Worm (Caenorhabditis elegans) whole organism, L1 larva: Measurements from ENCODE around the gene ZK897.10.

Experiments
- C04F5.9 ChIP-seq: sonication (generic microtip); optimal IDR thresholded peaks from 2 replicates; lab custom pipeline; 2016; ENCODE audit warnings: missing genetic modification characterization, missing compliant biosample characterization
- C34B4.2 ChIP-seq: sonication (generic microtip); optimal IDR thresholded peaks from 2 replicates; lab custom pipeline; 2017; ENCODE audit warnings: mild to moderate bottlenecking, missing genetic modification characterization, missing compliant biosample characterization
- F16B12.6 ChIP-seq: fragments of 150-350 bp; optimal IDR thresholded peaks from 2 replicates; lab custom pipeline; 2014; ENCODE audit warnings: missing biosample characterization, missing genetic modification characterization
- Y116A8C.19 ChIP-seq: sonication (generic microtip); optimal IDR thresholded peaks from 2 replicates; lab custom pipeline; 2016; ENCODE audit warnings: missing compliant biosample characterization, missing genetic modification characterization, borderline replicate concordance
- aha-1 ChIP-seq: fragments of 150-350 bp; optimal IDR thresholded peaks from 2 replicates; lab custom pipeline; 2014; ENCODE audit warnings: missing biosample characterization, missing genetic modification characterization
- aly-2 ChIP-seq: fragments of 150-350 bp; optimal IDR thresholded peaks from 2 replicates; lab custom pipeline; 2014; ENCODE audit warnings: missing biosample characterization, missing genetic modification characterization
- blmp-1 ChIP-seq: fragments of 150-350 bp; optimal IDR thresholded peaks from 2 replicates; lab custom pipeline; 2014; ENCODE audit warnings: missing biosample characterization, missing genetic modification characterization
- ceh-63 ChIP-seq: fragments of 200-800 bp; sonication (Bioruptor generic); optimal IDR thresholded peaks from 2 replicates; lab custom pipeline; 2018; ENCODE audit warnings: mild to moderate bottlenecking, missing genetic modification characterization, missing compliant biosample characterization
- ceh-82 ChIP-seq, 3 experiments: fragments of 150-350 bp in 1 of 3; sonication (generic microtip) in 2 of 3; optimal IDR thresholded peaks; 2 replicates each; lab custom pipeline; 2014 to 2017; ENCODE audit warnings: missing biosample characterization in 3 of 3, missing genetic modification characterization in 3 of 3
- ceh-88 ChIP-seq: fragments of 200-800 bp; sonication (Bioruptor generic); IDR thresholded peaks from 2 replicates; pipeline ENCODE4 v1.3.6; 2022; ENCODE audit warnings: missing genetic modification characterization, missing compliant biosample characterization
- dpl-1 ChIP-seq, 3 experiments: fragments of 150-350 bp in 2 of 3; sonication (generic microtip) in 1 of 3; optimal IDR thresholded peaks; 2 replicates each; lab custom pipeline; 2014 to 2017; ENCODE audit warnings: missing biosample characterization in 3 of 3, missing genetic modification characterization in 3 of 3, missing genetic modification reagents in 3 of 3
- dsc-1 ChIP-seq: sonication (generic microtip); optimal IDR thresholded peaks from 2 replicates; lab custom pipeline; 2016; ENCODE audit warnings: mild to moderate bottlenecking, missing genetic modification characterization, missing compliant biosample characterization
- efl-1 ChIP-seq, 4 experiments: fragments of 150-350 bp; optimal IDR thresholded peaks in 3 of 4; peaks in 1 of 4; 1 replicate in 1 of 4; 2 replicates in 3 of 4; lab custom pipeline; 2014; ENCODE audit warnings: missing biosample characterization in 2 of 4, missing genetic modification characterization in 2 of 4, missing genetic modification reagents in 2 of 4
- elt-3 ChIP-seq, 6 experiments: fragments of 150-350 bp in 1 of 6; sonication (generic microtip); optimal IDR thresholded peaks; 2 replicates each; lab custom pipeline; 2017 to 2018; ENCODE audit warnings: missing biosample characterization in 6 of 6, missing genetic modification characterization in 6 of 6, inconsistent platforms in 1 of 6
- fkh-10 ChIP-seq: sonication (generic microtip); optimal IDR thresholded peaks from 2 replicates; lab custom pipeline; 2017; ENCODE audit warnings: missing biosample characterization, missing genetic modification reagents, missing genetic modification characterization
- fkh-4 ChIP-seq: sonication (generic microtip); optimal IDR thresholded peaks from 2 replicates; lab custom pipeline; 2016; ENCODE audit warnings: missing compliant biosample characterization, missing genetic modification characterization, borderline replicate concordance
- fkh-8 ChIP-seq: sonication (generic microtip); optimal IDR thresholded peaks from 2 replicates; lab custom pipeline; 2016; ENCODE audit warnings: mild to moderate bottlenecking, missing genetic modification characterization, missing compliant biosample characterization
- hlh-4 ChIP-seq: sonication (generic microtip); optimal IDR thresholded peaks from 2 replicates; lab custom pipeline; 2016; ENCODE audit warnings: mild to moderate bottlenecking, missing genetic modification characterization, missing compliant biosample characterization
- irx-1 ChIP-seq: sonication (generic microtip); optimal IDR thresholded peaks from 2 replicates; lab custom pipeline; 2016; ENCODE audit warnings: missing genetic modification characterization, missing compliant biosample characterization
- lin-14 ChIP-seq: fragments of 200-800 bp; sonication (Bioruptor generic); optimal IDR thresholded peaks from 2 replicates; lab custom pipeline; 2018; ENCODE audit warnings: mild to moderate bottlenecking, missing genetic modification characterization, moderate library complexity, missing compliant biosample characterization
- lsy-2 ChIP-seq, 2 experiments: fragments of 150-350 bp; optimal IDR thresholded peaks; 2 replicates each; lab custom pipeline; 2014; ENCODE audit warnings: missing biosample characterization in 2 of 2, missing genetic modification characterization in 2 of 2
- mab-9 ChIP-seq: fragments of 200-800 bp; sonication (Bioruptor generic); IDR thresholded peaks from 2 replicates; pipeline ENCODE4 v1.3.6; 2022; ENCODE audit warnings: missing genetic modification reagents, missing genetic modification characterization, missing compliant biosample characterization
- nhr-19 ChIP-seq: fragments of 200-800 bp; sonication (Bioruptor generic); conservative IDR thresholded peaks from 2 replicates; pipeline ENCODE4 v1.3.6; 2022; ENCODE audit warnings: missing genetic modification characterization, missing compliant biosample characterization
- nhr-237 ChIP-seq: fragments of 150-350 bp; optimal IDR thresholded peaks from 2 replicates; lab custom pipeline; 2014; ENCODE audit warnings: missing biosample characterization, missing genetic modification characterization
- nhr-71 ChIP-seq: sonication (generic microtip); optimal IDR thresholded peaks from 2 replicates; lab custom pipeline; 2016; ENCODE audit warnings: mild to moderate bottlenecking, missing genetic modification characterization, moderate library complexity, missing compliant biosample characterization
- nhr-76 ChIP-seq: sonication (generic microtip); optimal IDR thresholded peaks from 2 replicates; lab custom pipeline; 2017; ENCODE audit warnings: missing biosample characterization, missing genetic modification characterization
- nhr-85 ChIP-seq: sonication (generic microtip); peaks from one replicate; lab custom pipeline; 2016; ENCODE audit warnings: missing genetic modification characterization, inconsistent platforms, missing compliant biosample characterization
- nhr-90 ChIP-seq: sonication (generic microtip); optimal IDR thresholded peaks from 2 replicates; lab custom pipeline; 2016; ENCODE audit warnings: mild to moderate bottlenecking, missing genetic modification characterization, missing compliant biosample characterization; ENCODE audit not compliant: poor library complexity
- pag-3 ChIP-seq: sonication (generic microtip); optimal IDR thresholded peaks from 2 replicates; lab custom pipeline; 2017; ENCODE audit warnings: missing genetic modification characterization, mild to moderate bottlenecking, missing compliant biosample characterization, antibody characterized with exemption, borderline replicate concordance; ENCODE audit not compliant: insufficient read depth
- pax-3 ChIP-seq: fragments of 200-800 bp; sonication (Bioruptor generic); optimal IDR thresholded peaks from 2 replicates; lab custom pipeline; 2018; ENCODE audit warnings: mild to moderate bottlenecking, missing genetic modification characterization, moderate library complexity, missing compliant biosample characterization
- rnt-1 ChIP-seq: sonication (generic microtip); optimal IDR thresholded peaks from 2 replicates; lab custom pipeline; 2016; ENCODE audit warnings: mild to moderate bottlenecking, missing genetic modification characterization, moderate library complexity, missing compliant biosample characterization
- skn-1 ChIP-seq: fragments of 150-350 bp; optimal IDR thresholded peaks from 2 replicates; lab custom pipeline; 2014; ENCODE audit warnings: missing biosample characterization, missing genetic modification characterization
- snu-23 ChIP-seq: sonication (generic microtip); optimal IDR thresholded peaks from 2 replicates; lab custom pipeline; 2016; ENCODE audit warnings: missing genetic modification characterization, missing compliant biosample characterization
- sup-37 ChIP-seq: fragments of 200-800 bp; sonication (Bioruptor generic); optimal IDR thresholded peaks from 2 replicates; lab custom pipeline; 2018; ENCODE audit warnings: mild to moderate bottlenecking, missing genetic modification characterization, missing compliant biosample characterization
- swsn-7 ChIP-seq: sonication (generic microtip); optimal IDR thresholded peaks from 2 replicates; lab custom pipeline; 2016; ENCODE audit warnings: missing genetic modification characterization, missing compliant biosample characterization
- tbx-2 ChIP-seq: sonication (generic microtip); optimal IDR thresholded peaks from 2 replicates; lab custom pipeline; 2016; ENCODE audit warnings: missing genetic modification characterization, missing compliant biosample characterization
- unc-130 ChIP-seq: fragments of 150-350 bp; optimal IDR thresholded peaks from 2 replicates; lab custom pipeline; 2017; ENCODE audit warnings: missing biosample characterization, missing genetic modification characterization, inconsistent platforms
- unc-30 ChIP-seq: sonication (generic microtip); optimal IDR thresholded peaks from 2 replicates; lab custom pipeline; 2017; ENCODE audit warnings: missing biosample characterization, missing genetic modification characterization
- vab-15 ChIP-seq: sonication (generic microtip); optimal IDR thresholded peaks from 2 replicates; lab custom pipeline; 2017; ENCODE audit warnings: missing genotype, mild to moderate bottlenecking, missing genetic modification characterization, missing compliant biosample characterization
- zag-1 ChIP-seq: fragments of 150-350 bp; optimal IDR thresholded peaks from 2 replicates; lab custom pipeline; 2014; ENCODE audit warnings: missing biosample characterization, missing genetic modification characterization
- ztf-11 ChIP-seq, 2 experiments: sonication (generic microtip); optimal IDR thresholded peaks; 2 replicates each; lab custom pipeline; 2016 to 2017; ENCODE audit warnings: missing genetic modification characterization in 2 of 2, missing biosample characterization in 1 of 2, missing compliant biosample characterization in 1 of 2

Gene ZK897.10

ce11 chrIV:12748760-12749159, 16.4 kb upstream of the ZK897.10 start:
- no peak for TF ChIP-seq Y116A8C.19 (tag; lab: Kevin White, UChicago)
- no peak for TF ChIP-seq pag-3 (tag; lab: Kevin White, UChicago)
- TF ChIP-seq pax-3 = no peak
- TF ChIP-seq irx-1 (tag; lab: Kevin White, UChicago) = no peak
- TF ChIP-seq fkh-4 (tag; lab: Kevin White, UChicago) = no peak
- no peak for TF ChIP-seq nhr-76 (tag; lab: Kevin White, UChicago)
- no peak for TF ChIP-seq unc-30 (tag; lab: Kevin White, UChicago)
- TF ChIP-seq C04F5.9 (tag; lab: Kevin White, UChicago) = no peak
- no peak for TF ChIP-seq rnt-1 (tag; lab: Kevin White, UChicago)
- TF ChIP-seq C34B4.2 (tag; lab: Kevin White, UChicago) = no peak
- TF ChIP-seq nhr-90 (tag; lab: Kevin White, UChicago) = no peak
- TF ChIP-seq swsn-7 (tag; lab: Kevin White, UChicago) = no peak
- TF ChIP-seq ceh-63 (GFP tag; lab: Kevin White, UChicago) = no peak
- no peak for TF ChIP-seq ztf-11 (tag; optimal IDR thresholded peaks at IDR 0.05; lab: Kevin White, UChicago)
- no peak for TF ChIP-seq ceh-82 (tag; optimal IDR thresholded peaks at IDR 0.05; lab: Kevin White, UChicago)
- TF ChIP-seq nhr-19 (GFP tag; lab: Robert Waterston, UW) = no peak
- TF ChIP-seq nhr-71 = no peak
- no peak for TF ChIP-seq elt-3 (tag; optimal IDR thresholded peaks at IDR 0.05; lab: Kevin White, UChicago)

ce11 chrIV:12754170-12754569, 11.0 kb upstream of the ZK897.10 start:
- no peak for TF ChIP-seq ztf-11 (tag; optimal IDR thresholded peaks at IDR 0.05; lab: Kevin White, UChicago)
- peak in 1 of 3 experiments; percentile 9 for TF ChIP-seq dpl-1 (GFP tag; optimal IDR thresholded peaks at IDR 0.05; lab: Kevin White, UChicago)

- no peak for TF ChIP-seq mab-9 (GFP tag; lab: Robert Waterston, UW)
- TF ChIP-seq efl-1 (optimal IDR thresholded peaks at IDR 0.05; lab: Kevin White, UChicago) = no peak
- peak in 1 of 2 experiments; percentile 75 for TF ChIP-seq efl-1 (GFP tag; optimal IDR thresholded peaks at IDR 0.05 in 1 of 2; lab: Kevin White, UChicago)
Measured at ce11 chrIV:12755641-12756040, 9.5 kb upstream of the ZK897.10 start.

ce11 chrIV:12757470-12757869, 7.7 kb upstream of the ZK897.10 start, which contains the start of gene flp-9:
Gene flp-9, minus strand, starts transcription at chrIV:12757570.
- TF ChIP-seq dsc-1 (tag; lab: Kevin White, UChicago) = no peak

ce11 chrIV:12762782-12763181, 2.4 kb upstream of the ZK897.10 start:
- no peak for TF ChIP-seq ceh-82 (tag; optimal IDR thresholded peaks at IDR 0.05; lab: Kevin White, UChicago)
- TF ChIP-seq F16B12.6 = no peak
- no peak for TF ChIP-seq sup-37 (GFP tag; lab: Kevin White, UChicago)
- peak in 1 of 2 experiments; percentile 16 for TF ChIP-seq lsy-2 (tag; optimal IDR thresholded peaks at IDR 0.05; lab: Kevin White, UChicago)
- no peak for TF ChIP-seq C04F5.9 (tag; lab: Kevin White, UChicago)
- no peak for TF ChIP-seq unc-30 (tag; lab: Kevin White, UChicago)
- TF ChIP-seq lin-14 (GFP tag; lab: Kevin White, UChicago) = peak; percentile 78
- no peak for TF ChIP-seq ztf-11 (tag; optimal IDR thresholded peaks at IDR 0.05; lab: Kevin White, UChicago)
- TF ChIP-seq fkh-10 (GFP tag; lab: Kevin White, UChicago) = peak; percentile 87
- no peak for TF ChIP-seq aly-2 (tag; lab: Kevin White, UChicago)
- TF ChIP-seq snu-23 = no peak
- TF ChIP-seq rnt-1 (tag; lab: Kevin White, UChicago) = no peak
- TF ChIP-seq tbx-2 (tag; lab: Kevin White, UChicago) = no peak

ce11 chrIV:12771414-12771813, 6.3 kb downstream of the ZK897.10 start:
- no peak for TF ChIP-seq nhr-237 (tag; lab: Kevin White, UChicago)
- TF ChIP-seq vab-15 (tag; lab: Kevin White, UChicago) = no peak
- no peak for TF ChIP-seq sup-37 (GFP tag; lab: Kevin White, UChicago)
- TF ChIP-seq lsy-2 (tag; optimal IDR thresholded peaks at IDR 0.05; lab: Kevin White, UChicago) = peak; percentile 11 to 52
- no peak for TF ChIP-seq skn-1 (tag; lab: Kevin White, UChicago)
- no peak for TF ChIP-seq aha-1 (tag; lab: Kevin White, UChicago)
- TF ChIP-seq nhr-76 (tag; lab: Kevin White, UChicago) = no peak
- 0 out of 2 replicates have a peak, but pooled peaks have one; percentile 19 for TF ChIP-seq mab-9 (GFP tag; lab: Robert Waterston, UW)
- peak; percentile 92 for TF ChIP-seq fkh-8 (tag; lab: Kevin White, UChicago)
- TF ChIP-seq tbx-2 (tag; lab: Kevin White, UChicago) = peak; percentile 68
- TF ChIP-seq blmp-1 (tag; lab: Kevin White, UChicago) = no peak
- TF ChIP-seq hlh-4 (tag; lab: Kevin White, UChicago) = no peak
- peak; percentile 19; the same call in 1 of the 2 replicates for TF ChIP-seq ceh-88 (GFP tag; lab: Robert Waterston, UW)
- TF ChIP-seq zag-1 (tag; lab: Kevin White, UChicago) = peak; percentile 18
- no peak for TF ChIP-seq unc-30 (tag; lab: Kevin White, UChicago)
- TF ChIP-seq nhr-85 (tag; lab: Kevin White, UChicago) = no peak
- TF ChIP-seq C04F5.9 (tag; lab: Kevin White, UChicago) = no peak
- no peak for TF ChIP-seq unc-130 (tag; lab: Kevin White, UChicago)
